Worm (Caenorhabditis elegans) whole organism, young adult: ENCODE data around the gene srz-94.
A peak's percentile ranks its signal among the peaks of the same experiment; 100 is the strongest.

ENCODE experiments used
- B0035.1 ChIP-seq: sonication (generic microtip); optimal IDR thresholded peaks from 2 replicates; lab custom pipeline; 2016; ENCODE audit warnings: missing genetic modification characterization, mild to moderate bottlenecking, missing compliant biosample characterization, missing genotype, missing genetic modification reagents
- F10E7.11 ChIP-seq: sonication (generic microtip); optimal IDR thresholded peaks from 2 replicates; lab custom pipeline; 2017; ENCODE audit warnings: mild to moderate bottlenecking, missing genetic modification characterization, moderate library complexity, missing compliant biosample characterization
- F23B12.7 ChIP-seq: sonication (generic microtip); optimal IDR thresholded peaks from 2 replicates; lab custom pipeline; 2017; ENCODE audit warnings: missing genetic modification characterization, mild to moderate bottlenecking, missing compliant biosample characterization, antibody characterized with exemption, moderate library complexity; ENCODE audit not compliant: insufficient read depth
- F33H1.4 ChIP-seq: fragments of 200-800 bp; sonication (Bioruptor generic); IDR thresholded peaks from 2 replicates; pipeline ENCODE4 v1.3.6; 2022; ENCODE audit warnings: missing genetic modification reagents, missing genetic modification characterization, missing compliant biosample characterization
- F55B11.4 ChIP-seq: sonication (generic microtip); optimal IDR thresholded peaks from 2 replicates; lab custom pipeline; 2016; ENCODE audit warnings: missing compliant biosample characterization, missing genetic modification characterization, borderline replicate concordance; ENCODE audit not compliant: insufficient read depth
- K11D2.4 ChIP-seq: fragments of 200-800 bp; sonication (Bioruptor generic); IDR thresholded peaks from 2 replicates; pipeline ENCODE4 v1.3.6; 2022; ENCODE audit warnings: missing genetic modification reagents, missing genetic modification characterization, missing compliant biosample characterization
- T26A5.8 ChIP-seq: sonication (generic microtip); optimal IDR thresholded peaks from 2 replicates; lab custom pipeline; 2016; ENCODE audit warnings: missing genetic modification characterization, missing compliant biosample characterization
- Y53G8AR.9 ChIP-seq: fragments of 200-800 bp; sonication (Bioruptor generic); conservative IDR thresholded peaks from 2 replicates; pipeline ENCODE4 v1.3.6; 2022; ENCODE audit warnings: missing genetic modification reagents, missing genetic modification characterization, missing compliant biosample characterization
- Y79H2A.3 ChIP-seq: fragments of 200-800 bp; sonication (Bioruptor generic); conservative IDR thresholded peaks from 2 replicates; pipeline ENCODE4 v1.3.6; 2022; ENCODE audit warnings: missing genetic modification reagents, missing genetic modification characterization, missing compliant biosample characterization
- ZK185.1 ChIP-seq: sonication (generic microtip); optimal IDR thresholded peaks from 2 replicates; lab custom pipeline; 2016; ENCODE audit warnings: mild to moderate bottlenecking, missing genetic modification characterization, missing compliant biosample characterization; ENCODE audit not compliant: poor library complexity, severe bottlenecking
- ama-1 ChIP-seq, 3 experiments: fragments of 150-350 bp in 1 of 3; sonication (generic microtip) in 2 of 3; optimal IDR thresholded peaks; 2 replicates each; lab custom pipeline; 2014 to 2018; ENCODE audit warnings: missing biosample characterization in 2 of 3, missing genetic modification characterization in 2 of 3, missing genetic modification reagents in 2 of 3
- aptf-2 ChIP-seq: fragments of 200-800 bp; sonication (Bioruptor generic); conservative IDR thresholded peaks from 2 replicates; pipeline ENCODE4 v1.3.6; 2022; ENCODE audit warnings: missing genetic modification reagents, missing genetic modification characterization, missing compliant biosample characterization
- athp-1 ChIP-seq: sonication (generic microtip); optimal IDR thresholded peaks from 2 replicates; lab custom pipeline; 2017; ENCODE audit warnings: mild to moderate bottlenecking, missing genetic modification characterization, missing compliant biosample characterization
- ceh-100 ChIP-seq: fragments of 200-800 bp; sonication (Bioruptor generic); IDR thresholded peaks from 2 replicates; pipeline ENCODE4 v1.3.6; 2022; ENCODE audit warnings: missing genetic modification reagents, missing genetic modification characterization, missing compliant biosample characterization
- ceh-40 ChIP-seq: fragments of 200-800 bp; sonication (Bioruptor generic); IDR thresholded peaks from 2 replicates; pipeline ENCODE4 v1.3.6; 2022; ENCODE audit warnings: missing genetic modification characterization, missing compliant biosample characterization
- ceh-79 ChIP-seq: sonication (generic microtip); optimal IDR thresholded peaks from 2 replicates; lab custom pipeline; 2017; ENCODE audit warnings: mild to moderate bottlenecking, missing genetic modification characterization, missing compliant biosample characterization
- dpl-1 ChIP-seq: fragments of 150-350 bp; optimal IDR thresholded peaks from 2 replicates; lab custom pipeline; 2014; ENCODE audit warnings: missing biosample characterization, missing genetic modification reagents, missing genetic modification characterization
- egrh-3 ChIP-seq: fragments of 200-800 bp; sonication (Bioruptor generic); IDR thresholded peaks from 2 replicates; pipeline ENCODE4 v1.3.6; 2022; ENCODE audit warnings: missing genetic modification reagents, missing genetic modification characterization, missing compliant biosample characterization
- ekl-4 ChIP-seq: fragments of 200-800 bp; sonication (Bioruptor generic); IDR thresholded peaks from 2 replicates; pipeline ENCODE4 v1.3.6; 2022; ENCODE audit warnings: missing genetic modification reagents, missing genetic modification characterization, missing compliant biosample characterization
- fkh-3 ChIP-seq: sonication (generic microtip); optimal IDR thresholded peaks from 2 replicates; lab custom pipeline; 2016; ENCODE audit warnings: mild to moderate bottlenecking, missing genetic modification characterization, missing compliant biosample characterization
- gei-17 ChIP-seq: fragments of 200-800 bp; sonication (Bioruptor generic); optimal IDR thresholded peaks from 2 replicates; lab custom pipeline; 2018; ENCODE audit warnings: mild to moderate bottlenecking, missing genetic modification characterization, missing compliant biosample characterization
- hmg-1.2 ChIP-seq: fragments of 200-800 bp; sonication (Bioruptor generic); IDR thresholded peaks from 2 replicates; pipeline ENCODE4 v1.3.6; 2022; ENCODE audit warnings: missing genetic modification reagents, missing genetic modification characterization, missing compliant biosample characterization
- hsf-1 ChIP-seq: fragments of 200-800 bp; sonication (Bioruptor generic); IDR thresholded peaks from 2 replicates; pipeline ENCODE4 v1.3.6; 2022; ENCODE audit warnings: missing genetic modification reagents, missing genetic modification characterization, missing compliant biosample characterization
- lin-54 ChIP-seq: fragments of 200-800 bp; sonication (Bioruptor generic); optimal IDR thresholded peaks from 2 replicates; lab custom pipeline; 2018; ENCODE audit warnings: mild to moderate bottlenecking, missing genetic modification characterization, missing compliant biosample characterization
- lir-1 ChIP-seq: fragments of 200-800 bp; sonication (Bioruptor generic); conservative IDR thresholded peaks from 2 replicates; pipeline ENCODE4 v1.3.6; 2022; ENCODE audit warnings: missing genetic modification reagents, missing genetic modification characterization, missing compliant biosample characterization
- lsl-1 ChIP-seq: fragments of 200-800 bp; sonication (Bioruptor generic); optimal IDR thresholded peaks from 2 replicates; lab custom pipeline; 2018; ENCODE audit warnings: mild to moderate bottlenecking, missing genetic modification characterization, moderate library complexity, missing compliant biosample characterization
- lsy-27 ChIP-seq: sonication (generic microtip); optimal IDR thresholded peaks from 2 replicates; lab custom pipeline; 2017; ENCODE audit warnings: missing genetic modification characterization, mild to moderate bottlenecking, missing compliant biosample characterization, antibody characterized with exemption, missing genotype, borderline replicate concordance; ENCODE audit not compliant: insufficient read depth
- madf-3 ChIP-seq: fragments of 200-800 bp; sonication (Bioruptor generic); IDR thresholded peaks from 2 replicates; pipeline ENCODE4 v1.3.6; 2022; ENCODE audit warnings: missing genetic modification reagents, missing genetic modification characterization, missing compliant biosample characterization
- mxl-1 ChIP-seq: sonication (generic microtip); optimal IDR thresholded peaks from 2 replicates; lab custom pipeline; 2016; ENCODE audit warnings: missing genetic modification characterization, missing compliant biosample characterization
- nfya-2 ChIP-seq: fragments of 200-800 bp; sonication (Bioruptor generic); IDR thresholded peaks from 2 replicates; pipeline ENCODE4 v1.3.6; 2022; ENCODE audit warnings: missing genetic modification reagents, missing genetic modification characterization, missing compliant biosample characterization
- nfyb-1 ChIP-seq: fragments of 200-800 bp; sonication (Bioruptor generic); IDR thresholded peaks from 2 replicates; pipeline ENCODE4 v1.3.6; 2022; ENCODE audit warnings: missing genetic modification reagents, missing genetic modification characterization, missing compliant biosample characterization
- pbrm-1 ChIP-seq: fragments of 200-800 bp; sonication (Bioruptor generic); IDR thresholded peaks from 2 replicates; pipeline ENCODE4 v1.3.6; 2022; ENCODE audit warnings: missing genetic modification reagents, missing genetic modification characterization, missing compliant biosample characterization
- snpc-1.3 ChIP-seq: sonication (generic microtip); optimal IDR thresholded peaks from 2 replicates; lab custom pipeline; 2017; ENCODE audit warnings: missing genetic modification characterization, mild to moderate bottlenecking, missing compliant biosample characterization, antibody characterized with exemption, moderate library complexity, missing genotype, missing genetic modification reagents; ENCODE audit not compliant: insufficient read depth
- sptf-2 ChIP-seq: fragments of 200-800 bp; sonication (Bioruptor generic); optimal IDR thresholded peaks from 2 replicates; lab custom pipeline; 2018; ENCODE audit warnings: mild to moderate bottlenecking, missing genetic modification characterization, missing compliant biosample characterization
- tbx-9 ChIP-seq: sonication (generic microtip); optimal IDR thresholded peaks from 2 replicates; lab custom pipeline; 2016; ENCODE audit warnings: borderline replicate concordance, missing genetic modification characterization, inconsistent platforms, missing compliant biosample characterization
- tlf-1 ChIP-seq: fragments of 200-800 bp; sonication (Bioruptor generic); optimal IDR thresholded peaks from 2 replicates; lab custom pipeline; 2018; ENCODE audit warnings: mild to moderate bottlenecking, missing genetic modification characterization, missing compliant biosample characterization
- unc-62 ChIP-seq: fragments of 150-350 bp; optimal IDR thresholded peaks from 2 replicates; lab custom pipeline; 2014; ENCODE audit warnings: missing biosample characterization, missing genetic modification reagents, missing genetic modification characterization
- xnd-1 ChIP-seq: sonication (generic microtip); optimal IDR thresholded peaks from 2 replicates; lab custom pipeline; 2016; ENCODE audit warnings: missing genotype, missing genetic modification reagents, missing genetic modification characterization, missing compliant biosample characterization
- zfh-2 ChIP-seq: fragments of 200-800 bp; sonication (Bioruptor generic); conservative IDR thresholded peaks from 2 replicates; pipeline ENCODE4 v1.3.6; 2022; ENCODE audit warnings: missing genetic modification reagents, missing genetic modification characterization, missing compliant biosample characterization
- zim-3 ChIP-seq: sonication (generic microtip); optimal IDR thresholded peaks from 2 replicates; lab custom pipeline; 2017; ENCODE audit warnings: mild to moderate bottlenecking, missing genetic modification characterization, moderate library complexity, missing compliant biosample characterization
- ztf-22 ChIP-seq: fragments of 200-800 bp; sonication (Bioruptor generic); optimal IDR thresholded peaks from 2 replicates; lab custom pipeline; 2018; ENCODE audit warnings: mild to moderate bottlenecking, missing genetic modification characterization, moderate library complexity, missing compliant biosample characterization
- ztf-6 ChIP-seq: fragments of 200-800 bp; sonication (Bioruptor generic); IDR thresholded peaks from 2 replicates; pipeline ENCODE4 v1.3.6; 2022; ENCODE audit warnings: missing genetic modification reagents, missing genetic modification characterization, missing compliant biosample characterization

The srz-94 gene

ce11 chrV:17000204-17000603 lies 35.5 kb downstream of the srz-94 start, which contains the start of gene str-217:
TSS of gene str-217 (minus strand) at chrV:17000304.
- TF ChIP-seq lsy-27 (tag; lab: Kevin White, UChicago) (no peak), snpc-1.3 (tag; lab: Kevin White, UChicago) (no peak), tlf-1 (GFP tag; lab: Kevin White, UChicago) (no peak), pbrm-1 (GFP tag; lab: Robert Waterston, UW) (no peak), ceh-79 (tag; lab: Kevin White, UChicago) (no peak), athp-1 (tag; lab: Kevin White, UChicago) (no peak), tbx-9 (tag; lab: Kevin White, UChicago) (no peak)

DNA sequence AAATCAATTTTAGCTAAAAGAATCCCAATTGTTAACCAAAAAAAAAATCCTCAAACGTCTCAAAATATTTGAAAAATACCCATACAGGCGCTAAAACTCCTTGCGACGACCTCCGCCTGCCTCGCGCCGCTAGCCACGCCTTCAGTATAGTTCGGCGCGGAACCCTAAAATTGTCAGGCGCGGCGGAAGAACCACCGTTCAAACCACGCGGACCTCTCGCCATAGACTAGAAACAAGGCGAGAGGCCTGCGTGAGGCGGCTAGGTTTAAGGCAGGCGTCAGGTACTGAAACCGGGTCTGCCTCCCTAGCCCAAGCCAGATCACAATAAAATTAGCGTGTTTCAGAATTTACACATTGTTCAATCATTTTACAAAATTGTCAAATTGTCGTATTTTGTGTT lies 43.4 kb downstream of the srz-94 start:
- TF ChIP-seq F23B12.7 (tag; lab: Kevin White, UChicago) (no peak), zfh-2 (GFP tag; lab: Robert Waterston, UW) (peak; percentile 67)
- TF ChIP-seq, all 124 proteins: peak for 1

DNA sequence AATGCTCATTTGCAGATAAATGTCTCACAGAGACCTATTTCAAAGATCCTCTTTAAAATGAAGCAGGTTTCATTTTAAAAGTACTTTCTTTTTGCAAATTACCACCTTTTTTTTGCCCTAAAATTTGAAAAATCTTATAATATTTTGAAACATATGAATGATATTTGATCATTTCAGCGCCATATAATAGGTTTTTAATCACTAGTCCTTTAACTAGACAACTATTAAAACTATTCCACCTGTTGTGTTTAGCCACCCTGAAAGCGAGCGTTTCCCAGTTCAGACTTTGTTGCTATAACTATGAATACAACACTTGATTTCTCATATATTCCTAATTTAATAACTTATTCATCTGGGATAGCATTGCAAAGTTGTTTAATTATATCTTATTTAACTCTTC lies 44.0 kb downstream of the srz-94 start, which contains the start of gene srz-95:
srz-95 (plus strand) TSS at position 301 of the 400 bp plus-strand sequence.
- TF ChIP-seq ztf-22 (GFP tag; lab: Kevin White, UChicago) (no peak), unc-62 (GFP tag; lab: Kevin White, UChicago) (no peak), xnd-1 (tag; lab: Kevin White, UChicago) (no peak), ztf-6 (GFP tag; lab: Robert Waterston, UW) (no peak), T26A5.8 (tag; lab: Kevin White, UChicago) (no peak), sptf-2 (GFP tag; lab: Kevin White, UChicago) (no peak), lin-54 (GFP tag; lab: Kevin White, UChicago) (no peak), tbx-9 (tag; lab: Kevin White, UChicago) (no peak), dpl-1 (GFP tag; lab: Kevin White, UChicago) (no peak), zim-3 (tag; lab: Kevin White, UChicago) (no peak), F55B11.4 (tag; lab: Kevin White, UChicago) (no peak), ceh-40 (no peak), mxl-1 (no peak), Y53G8AR.9 (GFP tag; lab: Robert Waterston, UW) (no peak), lsl-1 (GFP tag; lab: Kevin White, UChicago) (no peak), tlf-1 (GFP tag; lab: Kevin White, UChicago) (no peak), egrh-3 (GFP tag; lab: Robert Waterston, UW) (no peak), F33H1.4 (GFP tag; lab: Robert Waterston, UW) (no peak)

DNA sequence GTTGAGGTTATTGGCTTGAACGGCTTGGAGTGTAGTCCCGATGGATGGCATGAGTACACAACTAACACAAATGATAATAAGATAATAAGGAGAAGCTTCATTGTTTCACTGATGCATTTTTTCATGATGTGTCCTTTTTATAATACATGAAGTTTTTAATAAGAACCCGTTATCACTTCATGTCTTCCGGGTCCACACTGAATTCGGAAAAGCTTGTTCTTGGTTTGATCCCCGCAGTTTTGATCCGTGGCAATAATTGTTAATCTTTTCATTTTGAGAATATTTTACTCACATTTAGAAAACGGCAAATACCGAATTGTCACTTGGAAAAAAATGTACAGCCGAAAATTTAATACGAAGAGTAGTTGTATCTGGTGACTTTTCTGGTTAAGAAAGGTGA lies 47.1 kb downstream of the srz-94 start, which contains the start of gene Y102A5C.27:
Y102A5C.27 (minus strand) TSS at position 101 of the 400 bp plus-strand sequence.
- TF ChIP-seq Y79H2A.3 (GFP tag; lab: Robert Waterston, UW) (no peak), aptf-2 (GFP tag; lab: Robert Waterston, UW) (no peak), madf-3 (GFP tag; lab: Robert Waterston, UW) (no peak), dpl-1 (GFP tag; lab: Kevin White, UChicago) (no peak), K11D2.4 (no peak), lir-1 (GFP tag; lab: Robert Waterston, UW) (no peak), fkh-3 (tag; lab: Kevin White, UChicago) (no peak), B0035.1 (tag; lab: Kevin White, UChicago) (no peak), nfyb-1 (no peak), pbrm-1 (GFP tag; lab: Robert Waterston, UW) (no peak), hmg-1.2 (GFP tag; lab: Robert Waterston, UW) (no peak), hsf-1 (GFP tag; lab: Robert Waterston, UW) (no peak), F10E7.11 (tag; lab: Kevin White, UChicago) (no peak), ama-1 (optimal IDR thresholded peaks at IDR 0.05; lab: Kevin White, UChicago) (no peak), ama-1 (GFP tag; optimal IDR thresholded peaks at IDR 0.05; lab: Kevin White, UChicago) (no peak), nfya-2 (no peak), gei-17 (GFP tag; lab: Kevin White, UChicago) (no peak), ZK185.1 (tag; lab: Kevin White, UChicago) (no peak), ekl-4 (GFP tag; lab: Robert Waterston, UW) (no peak), xnd-1 (tag; lab: Kevin White, UChicago) (no peak), ceh-100 (GFP tag; lab: Robert Waterston, UW) (no peak)
- TF ChIP-seq, all 124 proteins: peak for 0
